Worm (Caenorhabditis elegans): Measurements from ENCODE around the gene asp-5.

DNA sequence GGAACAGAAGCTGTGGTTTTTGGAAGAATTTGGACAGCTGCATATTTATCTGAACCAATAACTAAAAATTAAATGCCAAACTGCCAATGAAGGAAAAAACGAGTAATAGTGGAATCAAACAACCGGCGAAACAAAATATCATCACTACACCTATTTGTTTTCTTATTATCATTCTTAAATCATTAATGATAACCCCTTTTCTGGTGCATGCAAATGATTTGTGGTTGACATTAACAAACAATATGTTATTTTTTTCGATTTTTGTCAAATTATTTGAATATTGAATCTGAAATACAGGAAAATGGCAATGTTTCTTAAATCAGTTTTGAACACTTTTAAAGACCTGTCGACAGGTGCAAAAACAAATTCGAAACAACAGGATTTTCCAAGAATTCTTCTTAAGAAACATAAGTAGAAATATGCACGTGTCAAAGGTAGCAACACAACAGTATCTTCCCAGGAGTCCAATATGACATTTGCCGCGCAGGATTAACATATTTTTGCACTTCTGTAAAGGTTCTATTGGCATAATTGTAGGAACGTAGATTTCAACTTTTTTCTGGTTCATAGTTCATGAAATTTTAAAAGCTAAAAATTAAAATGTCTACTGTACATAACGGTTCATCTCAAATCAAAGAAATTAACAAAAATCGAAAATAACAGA is 27.1 kb downstream of the asp-5 start, which contains the start of gene W02D7.5:
- TF ChIP-seq unc-62 (GFP tag; optimal IDR thresholded peaks at IDR 0.05) (no peak), R02D3.7 (tag; optimal IDR thresholded peaks at IDR 0.05) (no peak), mml-1 (tag; optimal IDR thresholded peaks at IDR 0.05) (no peak), ceh-28 (tag; optimal IDR thresholded peaks at IDR 0.05) (no peak), ceh-82 (tag; optimal IDR thresholded peaks at IDR 0.05) (no peak), nhr-28 (tag; optimal IDR thresholded peaks at IDR 0.05) (no peak), lin-39 (tag; optimal IDR thresholded peaks at IDR 0.05) (no peak), egl-5 (tag; optimal IDR thresholded peaks at IDR 0.05) (no peak), sea-2 (GFP tag; optimal IDR thresholded peaks at IDR 0.05) (no peak), elt-2 (tag; optimal IDR thresholded peaks at IDR 0.05) (no peak), snpc-4 (tag; optimal IDR thresholded peaks at IDR 0.05) (no peak)
